Worm (Caenorhabditis elegans): Measurements from ENCODE around the gene T04F3.5.

The T04F3.5 gene

DNA sequence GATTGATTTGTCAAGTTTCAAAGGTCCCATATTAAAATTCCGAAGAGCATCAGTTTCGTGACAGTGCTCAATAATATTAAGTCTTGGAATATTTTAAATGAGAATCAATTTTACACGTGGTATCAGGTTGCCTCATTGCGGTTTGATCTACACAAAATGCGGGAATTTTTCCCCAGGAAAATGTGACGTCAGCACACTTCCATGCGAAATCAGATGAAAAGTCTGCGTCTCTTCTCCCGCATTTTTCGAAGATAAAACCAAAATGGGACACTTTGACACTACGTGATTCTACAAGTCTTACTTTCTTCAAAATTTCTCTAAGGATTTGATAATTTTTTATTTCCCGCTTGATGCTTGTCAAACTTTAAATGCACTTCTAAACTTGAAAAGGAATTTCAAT lies 37.6 kb upstream of the T04F3.5 start:
- TF ChIP-seq attf-4 (tag; optimal IDR thresholded peaks at IDR 0.05): no peak
- no peak for TF ChIP-seq lin-15B (tag; optimal IDR thresholded peaks at IDR 0.05)
- peak; percentile 61 for TF ChIP-seq aha-1 (tag)

DNA sequence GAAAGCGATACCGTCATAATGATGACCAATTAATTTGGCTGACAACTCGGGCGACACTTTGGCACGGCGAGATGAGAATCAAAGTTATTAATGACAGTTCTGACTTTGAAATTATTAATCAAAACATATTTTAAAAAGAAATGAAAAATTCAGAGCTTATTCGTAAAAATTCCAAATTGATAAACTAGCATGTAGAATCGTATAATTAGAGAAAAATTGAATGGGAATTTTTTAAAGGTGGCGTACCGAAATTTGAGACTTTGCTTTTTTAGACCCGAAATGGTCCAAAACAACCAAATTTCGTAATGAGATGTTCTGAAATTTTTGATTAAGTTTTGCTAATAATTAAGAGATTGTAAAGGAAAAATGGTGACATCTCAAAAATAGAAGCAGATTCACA lies 34.5 kb upstream of the T04F3.5 start, which contains the start of gene daf-11:
TSS of gene daf-11 (minus strand) at position 101 of the 400 bp plus-strand sequence.
- TF ChIP-seq spr-3 (GFP tag; optimal IDR thresholded peaks at IDR 0.05): no peak
- no peak for TF ChIP-seq rbr-2 (tag; optimal IDR thresholded peaks at IDR 0.05)
- no peak for TF ChIP-seq nhr-6 (tag; optimal IDR thresholded peaks at IDR 0.05)
- no peak for TF ChIP-seq mxl-3 (GFP tag; optimal IDR thresholded peaks at IDR 0.05)
- no peak for TF ChIP-seq zfp-2 (tag; optimal IDR thresholded peaks at IDR 0.05)
- no peak for TF ChIP-seq lim-7 (GFP tag; IDR thresholded peaks at IDR 0.05)
- no peak for TF ChIP-seq dve-1 (tag; optimal IDR thresholded peaks at IDR 0.05; ENCODE audit: insufficient read depth)
- no peak for TF ChIP-seq nhr-10 (tag; optimal IDR thresholded peaks at IDR 0.05)
- no peak for TF ChIP-seq nhr-42 (GFP tag; IDR thresholded peaks at IDR 0.05)
- TF ChIP-seq nhr-102 (tag; optimal IDR thresholded peaks at IDR 0.05): no peak

DNA sequence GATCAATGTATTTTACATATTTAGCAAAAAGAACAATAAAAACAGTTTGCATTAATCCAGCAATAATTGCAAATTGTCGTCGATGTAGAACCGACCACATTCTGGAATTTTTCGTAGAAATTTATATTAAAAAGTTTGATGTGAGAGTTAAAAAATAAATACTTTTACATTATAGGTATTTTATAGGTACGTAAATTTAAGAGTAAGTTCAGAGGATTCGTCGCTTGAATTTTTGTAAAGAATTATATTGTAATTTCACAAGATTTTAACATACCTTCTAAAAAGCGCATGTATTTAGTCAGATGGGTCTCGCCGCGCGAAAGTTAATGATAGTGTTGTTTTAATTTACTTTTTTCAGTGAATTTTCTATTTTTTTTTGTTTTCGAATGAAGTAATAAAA lies 30.4 kb upstream of the T04F3.5 start, which contains the start of gene rhr-2:
TSS of gene rhr-2 (minus strand) at position 101 of the 400 bp plus-strand sequence.
- TF ChIP-seq tra-1 (GFP tag; IDR thresholded peaks at IDR 0.05) (no peak), hif-1 (tag; optimal IDR thresholded peaks at IDR 0.05) (no peak)

DNA sequence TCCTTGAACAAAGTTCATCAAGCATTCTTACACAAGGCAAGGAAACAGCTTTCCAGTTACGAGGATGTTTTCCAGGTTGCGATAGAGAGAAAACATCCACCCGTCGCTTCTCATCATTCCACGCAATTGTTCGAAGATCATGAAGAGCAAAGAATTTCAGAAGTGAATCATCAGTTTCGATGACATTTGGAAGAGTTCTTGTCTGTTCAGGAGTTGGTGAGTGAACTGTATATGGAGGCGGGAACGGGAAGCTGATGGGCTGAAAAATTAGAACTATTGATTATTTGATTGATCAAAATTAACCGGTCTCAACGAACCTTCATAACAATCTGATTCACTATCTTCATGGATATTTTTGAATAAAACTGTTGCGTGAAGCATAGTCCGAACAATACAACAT lies 28.4 kb upstream of the T04F3.5 start:
- TF ChIP-seq aha-1 (tag) (peak; percentile 91), dpl-1 (GFP tag; optimal IDR thresholded peaks at IDR 0.05) (no peak), unc-62 (GFP tag; optimal IDR thresholded peaks at IDR 0.05 in 1 of 2) (peak in 1 of 2 experiments; percentile 32), unc-62 (tag; optimal IDR thresholded peaks at IDR 0.05) (no peak)

DNA sequence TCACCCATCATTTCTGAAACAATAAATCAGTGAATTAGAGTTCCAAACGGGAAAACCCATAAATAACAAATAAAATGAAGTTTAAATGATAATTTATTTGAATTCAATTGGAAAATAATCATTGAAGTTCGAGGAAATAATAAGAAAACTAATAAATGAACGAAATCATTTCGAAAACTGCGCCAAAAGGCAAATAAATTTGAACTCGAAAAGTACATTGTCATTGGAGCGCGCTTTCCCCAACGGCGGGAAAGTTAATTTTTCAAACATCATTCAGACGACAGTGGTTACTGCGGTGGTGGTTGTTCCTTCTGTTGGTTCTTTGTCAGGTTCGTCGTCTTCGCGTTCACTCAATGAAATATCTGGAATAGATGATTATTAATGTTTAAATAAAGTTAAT lies 27.0 kb upstream of the T04F3.5 start, which contains the start of gene npp-22:
TSS of gene npp-22 (minus strand) at position 13 of the 400 bp plus-strand sequence.
- peak; percentile 94 for TF ChIP-seq dpl-1 (GFP tag; optimal IDR thresholded peaks at IDR 0.05)
- TF ChIP-seq T20F7.1 (GFP tag; optimal IDR thresholded peaks at IDR 0.05): peak; percentile 41
- peak; percentile 91 for TF ChIP-seq lin-38 (GFP tag; IDR thresholded peaks at IDR 0.05)
- no peak for TF ChIP-seq spr-3 (GFP tag; optimal IDR thresholded peaks at IDR 0.05)
- no peak for TF ChIP-seq R02D3.7 (tag; optimal IDR thresholded peaks at IDR 0.05)
- peak; percentile 19 for TF ChIP-seq nhr-28 (tag; optimal IDR thresholded peaks at IDR 0.05)
- no peak for TF ChIP-seq pha-4 (GFP tag; IDR thresholded peaks at IDR 0.05)
- TF ChIP-seq pha-4 (tag; optimal IDR thresholded peaks at IDR 0.05): peak; percentile 67
- TF ChIP-seq Y105C5A.15 (GFP tag; IDR thresholded peaks at IDR 0.05): no peak
- TF ChIP-seq nhr-6 (tag; optimal IDR thresholded peaks at IDR 0.05): peak; percentile 34
- TF ChIP-seq snpc-4 (tag; optimal IDR thresholded peaks at IDR 0.05): no peak
- TF ChIP-seq aha-1 (tag): no peak
- TF ChIP-seq hif-1 (tag; optimal IDR thresholded peaks at IDR 0.05): no peak
- TF ChIP-seq rbr-2 (tag; optimal IDR thresholded peaks at IDR 0.05): peak; percentile 36
- no peak for TF ChIP-seq daf-12 (tag; optimal IDR thresholded peaks at IDR 0.05)

DNA sequence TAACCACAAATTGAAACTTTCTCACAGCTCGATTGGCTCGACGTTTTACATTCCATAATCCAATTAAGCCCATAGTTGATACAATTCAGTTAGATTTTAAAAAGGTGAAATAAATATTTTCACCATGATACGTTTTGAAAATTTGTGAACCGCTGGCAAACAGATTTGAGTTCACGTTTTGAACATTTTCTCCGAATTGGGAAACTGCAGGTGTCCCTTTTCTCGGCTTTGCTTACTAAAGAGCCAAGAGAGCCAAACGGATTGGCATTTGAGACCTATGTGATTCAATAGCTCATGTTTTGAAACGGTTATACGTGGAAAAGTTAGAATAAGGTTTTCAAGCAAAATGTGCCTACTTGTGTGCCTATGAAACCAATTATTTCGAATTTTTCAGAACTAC lies 23.6 kb upstream of the T04F3.5 start, which contains the start of gene spe-42:
TSS of gene spe-42 (minus strand) at position 101 of the 400 bp plus-strand sequence.
- TF ChIP-seq tra-1 (GFP tag; IDR thresholded peaks at IDR 0.05) (no peak), ces-1 (GFP tag; optimal IDR thresholded peaks at IDR 0.05) (no peak), mxl-2 (GFP tag; conservative IDR thresholded peaks at IDR 0.05) (no peak), unc-130 (GFP tag; optimal IDR thresholded peaks at IDR 0.05) (no peak), mes-2 (tag; optimal IDR thresholded peaks at IDR 0.05; ENCODE audit: poor library complexity, severe bottlenecking) (no peak), F10B5.3 (tag; optimal IDR thresholded peaks at IDR 0.05) (no peak), lin-29 (GFP tag; IDR thresholded peaks at IDR 0.05) (no peak), unc-62 (GFP tag; optimal IDR thresholded peaks at IDR 0.05 in 1 of 2) (no peak), unc-62 (tag; optimal IDR thresholded peaks at IDR 0.05) (no peak), nhr-28 (tag; optimal IDR thresholded peaks at IDR 0.05) (no peak), Y5F2A.4 (GFP tag; optimal IDR thresholded peaks at IDR 0.05) (no peak), spr-1 (tag; optimal IDR thresholded peaks at IDR 0.05) (no peak), Y48G9A.11 (GFP tag; IDR thresholded peaks at IDR 0.05) (no peak)
